Fruit fly (Drosophila melanogaster) whole organism, wandering third instar larva: ENCODE data around the gene Hsp67Ba.

Experiments
- CG9705 ChIP-seq: fragments of 200-800 bp; sonication (Bioruptor generic); optimal IDR thresholded peaks from 2 replicates; lab custom pipeline; 2018; ENCODE audit warnings: missing biosample characterization, mild to moderate bottlenecking, missing genetic modification characterization
- GATAd ChIP-seq: sonication (Bioruptor generic); optimal IDR thresholded peaks from 2 replicates; lab custom pipeline; 2016; ENCODE audit warnings: missing biosample characterization, missing genetic modification characterization
- Jra ChIP-seq: sonication (Bioruptor generic); optimal IDR thresholded peaks from 2 replicates; lab custom pipeline; 2016; ENCODE audit warnings: missing biosample characterization, missing genetic modification characterization
- Mio ChIP-seq: sonication (Bioruptor generic); optimal IDR thresholded peaks from 2 replicates; lab custom pipeline; 2016; ENCODE audit warnings: missing biosample characterization, missing genetic modification characterization
- br ChIP-seq: fragments of 200-800 bp; sonication (Bioruptor generic); optimal IDR thresholded peaks from 2 replicates; lab custom pipeline; 2016; ENCODE audit warnings: missing biosample characterization, missing genetic modification characterization
- foxo ChIP-seq, 2 experiments: fragments of 200-800 bp; sonication (Bioruptor generic); optimal IDR thresholded peaks; 2 replicates in 1 of 2; 3 replicates in 1 of 2; lab custom pipeline; 2016 to 2017; ENCODE audit warnings: missing biosample characterization in 2 of 2, missing genetic modification characterization in 2 of 2
- h ChIP-seq: fragments of 200-800 bp; sonication (Bioruptor generic); optimal IDR thresholded peaks from 3 replicates; lab custom pipeline; 2016; ENCODE audit warnings: missing biosample characterization, mild to moderate bottlenecking, missing genetic modification characterization
- psq ChIP-seq: fragments of 200-800 bp; sonication (Bioruptor generic); optimal IDR thresholded peaks from 3 replicates; lab custom pipeline; 2017; ENCODE audit warnings: missing biosample characterization, mild to moderate bottlenecking, missing genetic modification characterization, moderate library complexity
- rgr ChIP-seq: fragments of 200-800 bp; sonication (Bioruptor generic); optimal IDR thresholded peaks from 3 replicates; lab custom pipeline; 2016; ENCODE audit warnings: missing biosample characterization, mild to moderate bottlenecking, missing genetic modification characterization
- tai ChIP-seq: sonication (Bioruptor generic); optimal IDR thresholded peaks from 2 replicates; lab custom pipeline; 2016; ENCODE audit warnings: missing biosample characterization, missing genetic modification characterization
- usp ChIP-seq: fragments of >200 bp; optimal IDR thresholded peaks from 2 replicates; lab custom pipeline; 2017; ENCODE audit warnings: missing biosample characterization, missing genetic modification characterization

DNA sequence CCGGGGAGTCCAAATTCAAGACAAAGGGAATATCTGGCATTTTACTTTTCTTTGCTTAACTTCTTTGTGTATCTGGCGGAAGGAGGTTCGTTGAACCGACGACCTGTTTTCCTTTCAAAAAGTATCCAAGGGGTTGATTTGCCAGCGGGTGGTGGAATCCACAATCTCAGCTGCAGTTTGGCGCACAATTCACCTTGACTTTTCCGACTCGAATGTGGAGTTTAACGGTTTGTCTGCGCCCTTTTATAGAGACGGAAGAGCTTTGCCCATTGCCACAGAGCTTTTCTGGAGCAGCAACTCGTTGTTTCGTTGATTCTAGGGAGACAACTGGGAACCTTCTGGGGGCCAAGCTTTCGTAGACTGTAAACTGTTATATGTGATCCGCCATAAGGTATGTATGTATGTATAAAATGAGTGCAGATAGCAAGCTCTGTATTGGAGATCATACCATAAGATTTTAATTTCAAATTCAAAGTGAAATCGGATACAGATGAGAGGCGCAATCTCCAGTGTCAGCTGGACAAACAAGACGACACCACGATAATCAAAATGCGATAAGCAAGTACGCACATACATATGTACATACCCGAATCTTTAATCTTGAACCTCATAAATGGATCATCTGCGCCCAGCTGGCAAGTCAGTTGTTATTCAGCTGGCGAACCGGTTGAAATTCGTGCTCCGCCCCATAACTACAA is 6.9 kb downstream of the Hsp67Ba start, which contains the start of the genes Hsp67Bc, CG4456 and Hsp22:
- no peak for TF ChIP-seq foxo (GFP tag; optimal IDR thresholded peaks at IDR 0.05; lab: Kevin White, UChicago)
- TF ChIP-seq tai (GFP tag; lab: Kevin White, UChicago): no peak
- no peak for TF ChIP-seq br
- no peak for TF ChIP-seq rgr (GFP tag; lab: Kevin White, UChicago)
- no peak for TF ChIP-seq psq (GFP tag; lab: Kevin White, UChicago)
- no peak for TF ChIP-seq Mio
- no peak for TF ChIP-seq h
- no peak for TF ChIP-seq GATAd (GFP tag; lab: Kevin White, UChicago)
- TF ChIP-seq CG9705 (GFP tag; lab: Kevin White, UChicago): no peak
- no peak for TF ChIP-seq Jra (GFP tag; lab: Kevin White, UChicago)
- no peak for TF ChIP-seq usp
